Fruit fly (Drosophila melanogaster) whole organism, pupa: ENCODE results near the gene CG9951.
A peak's percentile ranks its signal among the peaks of the same experiment; 100 is the strongest.

Experiments used
- CG13204 ChIP-seq: fragments of 200-800 bp; sonication (Bioruptor generic); optimal IDR thresholded peaks from 2 replicates; lab custom pipeline; 2018; ENCODE audit warnings: missing biosample characterization, mild to moderate bottlenecking, missing genetic modification characterization, moderate library complexity
- CG32121 ChIP-seq: fragments of 200-800 bp; sonication (Bioruptor generic); IDR thresholded peaks from 2 replicates; pipeline ENCODE4 v1.3.6; 2022; ENCODE audit warnings: missing biosample characterization, missing genetic modification characterization
- CG34367 ChIP-seq: fragments of 200-800 bp; sonication (Bioruptor generic); optimal IDR thresholded peaks from 2 replicates; lab custom pipeline; 2018; ENCODE audit warnings: missing biosample characterization, mild to moderate bottlenecking, missing genetic modification characterization
- CG8159 ChIP-seq: fragments of 200-800 bp; sonication (Bioruptor generic); optimal IDR thresholded peaks from 3 replicates; lab custom pipeline; 2018; ENCODE audit warnings: missing biosample characterization, mild to moderate bottlenecking, missing genetic modification characterization, moderate library complexity
- CG9948 ChIP-seq: fragments of 200-800 bp; sonication (Bioruptor generic); optimal IDR thresholded peaks from 2 replicates; lab custom pipeline; 2018; ENCODE audit warnings: missing biosample characterization, mild to moderate bottlenecking, missing genetic modification characterization, moderate library complexity
- EcR ChIP-seq: fragments of 200-800 bp; sonication (Bioruptor generic); optimal IDR thresholded peaks from 3 replicates; lab custom pipeline; 2019; ENCODE audit warnings: missing biosample characterization, missing genetic modification characterization, mild to moderate bottlenecking, moderate library complexity, missing genetic modification reagents
- Pif1B ChIP-seq: fragments of 200-800 bp; sonication (Bioruptor generic); optimal IDR thresholded peaks from 3 replicates; lab custom pipeline; 2016; ENCODE audit warnings: missing biosample characterization, missing genetic modification characterization
- gl ChIP-seq: fragments of 200-800 bp; sonication (Bioruptor generic); optimal IDR thresholded peaks from 2 replicates; lab custom pipeline; 2018; ENCODE audit warnings: missing biosample characterization, mild to moderate bottlenecking, missing genetic modification characterization

DNA sequence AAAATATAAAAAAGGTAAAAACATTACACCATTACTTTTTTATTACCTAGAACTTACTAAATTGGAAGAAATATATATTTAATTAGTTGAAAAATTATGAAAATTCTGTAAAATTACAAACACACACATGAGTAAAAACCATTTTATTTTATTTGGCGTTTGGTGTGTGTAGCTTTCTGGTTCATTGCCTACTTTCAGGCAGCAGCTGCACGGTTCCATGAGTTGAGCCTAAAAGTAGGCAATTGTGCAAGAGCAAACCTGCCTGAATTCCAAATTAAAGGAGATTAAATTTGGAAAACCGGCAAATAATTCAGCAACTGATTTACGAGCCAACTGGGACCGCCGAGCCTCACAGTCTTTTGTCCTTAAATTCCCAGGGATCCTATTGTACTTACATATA, 12.5 kb downstream of the CG9951 start:
- no peak for TF ChIP-seq Pif1B
- TF ChIP-seq CG13204 = no peak
- TF ChIP-seq CG32121 (GFP tag; lab: Robert Waterston, UW) = 0 out of 2 replicates have a peak, but pooled peaks have one; percentile 19
- TF ChIP-seq EcR (GFP tag; lab: Kevin White, UChicago) = no peak
- no peak for TF ChIP-seq CG9948 (tag; lab: Kevin White, UChicago)
- no peak for TF ChIP-seq CG8159 (tag; lab: Kevin White, UChicago)
- TF ChIP-seq gl (tag; lab: Kevin White, UChicago) = no peak
- no peak for TF ChIP-seq CG34367 (tag; lab: Kevin White, UChicago)
